Worm (Caenorhabditis elegans): ENCODE results near the gene F54H5.2.

DNA sequence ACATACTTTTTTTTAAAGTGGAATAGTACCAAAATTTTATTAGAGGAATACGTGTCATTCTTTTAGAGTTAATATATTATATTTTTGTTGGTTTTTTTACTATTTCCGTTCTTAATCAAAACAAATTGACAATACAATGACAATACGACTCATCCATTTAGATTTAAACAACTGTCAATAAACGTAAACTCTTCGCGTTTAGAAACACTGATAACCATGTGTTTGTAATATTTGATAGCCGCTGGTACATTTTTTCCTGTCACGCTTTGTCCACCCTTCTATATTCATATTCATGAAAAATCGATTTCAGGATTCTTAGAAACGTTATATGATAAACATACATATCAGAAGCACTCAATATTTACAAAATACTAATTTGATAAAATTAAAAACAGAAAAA is 36.5 kb downstream of the F54H5.2 start:
- no peak for TF ChIP-seq dao-5 (tag; optimal IDR thresholded peaks at IDR 0.05)
- TF ChIP-seq him-1 (tag; optimal IDR thresholded peaks at IDR 0.05), result no peak
